Worm (Caenorhabditis elegans): ENCODE measurements around the gene kel-3.

kel-3 gene

ce11 chrIII:13455816-13456215 lies 8.8 kb upstream of the kel-3 start (continued):
- no peak for TF ChIP-seq Y48G9A.11 (GFP tag; IDR thresholded peaks at IDR 0.05)
- TF ChIP-seq mes-2 (tag; optimal IDR thresholded peaks at IDR 0.05; ENCODE audit: poor library complexity, severe bottlenecking): no peak
- TF ChIP-seq jun-1 (tag; optimal IDR thresholded peaks at IDR 0.05): no peak
- no peak for TF ChIP-seq daf-16 (GFP tag; optimal IDR thresholded peaks at IDR 0.05)
- peak; percentile 51 for TF ChIP-seq daf-16 (tag; optimal IDR thresholded peaks at IDR 0.05)
- TF ChIP-seq lin-13 (GFP tag; optimal IDR thresholded peaks at IDR 0.05): no peak
- no peak for TF ChIP-seq unc-130 (GFP tag; optimal IDR thresholded peaks at IDR 0.05)
- TF ChIP-seq mdt-29 (GFP tag; IDR thresholded peaks at IDR 0.05): no peak
- no peak for TF ChIP-seq hlh-11 (tag; optimal IDR thresholded peaks at IDR 0.05)
- TF ChIP-seq ctbp-1 (GFP tag; IDR thresholded peaks at IDR 0.05): no peak
- no peak for TF ChIP-seq lin-15B (tag; optimal IDR thresholded peaks at IDR 0.05)
- no peak for TF ChIP-seq ceh-62 (tag; optimal IDR thresholded peaks at IDR 0.05)
- TF ChIP-seq F10B5.3 (tag; optimal IDR thresholded peaks at IDR 0.05): no peak
- TF ChIP-seq zag-1 (tag; optimal IDR thresholded peaks at IDR 0.05): no peak
- TF ChIP-seq fos-1 (tag; optimal IDR thresholded peaks at IDR 0.05): no peak
- no peak for TF ChIP-seq skn-1 (tag; optimal IDR thresholded peaks at IDR 0.05)
- TF ChIP-seq dve-1 (tag; optimal IDR thresholded peaks at IDR 0.05; ENCODE audit: insufficient read depth): no peak
- TF ChIP-seq hmg-1.1 (GFP tag; IDR thresholded peaks at IDR 0.05): no peak
- no peak for TF ChIP-seq attf-4 (tag; optimal IDR thresholded peaks at IDR 0.05)
- no peak for TF ChIP-seq ceh-32 (tag; optimal IDR thresholded peaks at IDR 0.05; ENCODE audit: poor library complexity)
- no peak for TF ChIP-seq R02D3.7 (tag; optimal IDR thresholded peaks at IDR 0.05)
- no peak for TF ChIP-seq vab-7 (GFP tag; IDR thresholded peaks at IDR 0.05)
- TF ChIP-seq mdl-1 (tag; optimal IDR thresholded peaks at IDR 0.05): no peak
- no peak for TF ChIP-seq nhr-41 (GFP tag; IDR thresholded peaks at IDR 0.05)
- TF ChIP-seq Y75B8A.6 (GFP tag; IDR thresholded peaks at IDR 0.05): no peak
- TF ChIP-seq ceh-20 (GFP tag; IDR thresholded peaks at IDR 0.05): no peak
- TF ChIP-seq aha-1 (tag): peak; percentile 65
- no peak for TF ChIP-seq pha-4 (GFP tag; IDR thresholded peaks at IDR 0.05)
- TF ChIP-seq pha-4 (tag; optimal IDR thresholded peaks at IDR 0.05): no peak
- TF ChIP-seq lin-29 (GFP tag; IDR thresholded peaks at IDR 0.05): no peak
- no peak for TF ChIP-seq madf-9 (GFP tag; conservative IDR thresholded peaks at IDR 0.05)
- no peak for TF ChIP-seq F49E8.2 (tag; optimal IDR thresholded peaks at IDR 0.05; ENCODE audit: borderline replicate concordance)
- no peak for TF ChIP-seq D1046.2 (GFP tag; IDR thresholded peaks at IDR 0.05)
- no peak for TF ChIP-seq ZK546.5 (tag; optimal IDR thresholded peaks at IDR 0.05)
- peak; percentile 12 for TF ChIP-seq nhr-11 (tag; optimal IDR thresholded peaks at IDR 0.05)
- no peak for TF ChIP-seq ceh-82 (tag; optimal IDR thresholded peaks at IDR 0.05)
- no peak for TF ChIP-seq saeg-2 (GFP tag; IDR thresholded peaks at IDR 0.05)
- no peak for TF ChIP-seq ceh-28 (tag; optimal IDR thresholded peaks at IDR 0.05)
- TF ChIP-seq T20F7.1 (GFP tag; optimal IDR thresholded peaks at IDR 0.05): no peak
- TF ChIP-seq arid-1 (GFP tag; conservative IDR thresholded peaks at IDR 0.05): 0 out of 2 replicates have a peak, but pooled peaks have one; percentile 8
- TF ChIP-seq nhr-48 (tag; optimal IDR thresholded peaks at IDR 0.05): no peak
- TF ChIP-seq cey-2 (tag; optimal IDR thresholded peaks at IDR 0.05; ENCODE audit: borderline replicate concordance, insufficient read depth): no peak
- peak; percentile 83 for TF ChIP-seq ztf-7 (tag; optimal IDR thresholded peaks at IDR 0.05)
- no peak for TF ChIP-seq T26A8.4 (GFP tag; IDR thresholded peaks at IDR 0.05)
- TF ChIP-seq spr-1 (tag; optimal IDR thresholded peaks at IDR 0.05): no peak
- TF ChIP-seq mep-1 (tag; optimal IDR thresholded peaks at IDR 0.05): peak; percentile 38
- TF ChIP-seq tag-97 (GFP tag; IDR thresholded peaks at IDR 0.05): no peak
- TF ChIP-seq hlh-30 (tag; optimal IDR thresholded peaks at IDR 0.05; ENCODE audit: insufficient read depth): peak; percentile 38
- no peak for TF ChIP-seq Y5F2A.4 (GFP tag; optimal IDR thresholded peaks at IDR 0.05)
- no peak for TF ChIP-seq hif-1 (tag; optimal IDR thresholded peaks at IDR 0.05)
- no peak for TF ChIP-seq ceh-44 (GFP tag; IDR thresholded peaks at IDR 0.05)
- TF ChIP-seq pqm-1 (tag; optimal IDR thresholded peaks at IDR 0.05): no peak
- no peak for TF ChIP-seq nhr-6 (tag; optimal IDR thresholded peaks at IDR 0.05)

Measured in whole organism, L4 larva.